Fruit fly (Drosophila melanogaster) Kc167 (cell line): ENCODE measurements around the gene Sox102F.

Experiments used
- Myc ChIP-seq: fragments of >200 bp; optimal IDR thresholded peaks from 2 replicates; lab custom pipeline; 2017; ENCODE audit warnings: missing external identifiers
- Sin3A ChIP-seq: fragments of >200 bp; optimal IDR thresholded peaks from 2 replicates; lab custom pipeline; 2018; ENCODE audit warnings: missing external identifiers
- h ChIP-seq: fragments of >200 bp; optimal IDR thresholded peaks from 3 replicates; lab custom pipeline; 2018; ENCODE audit warnings: missing external identifiers
- insv ChIP-seq: fragments of >200 bp; optimal IDR thresholded peaks from 3 replicates; lab custom pipeline; 2018; ENCODE audit warnings: missing external identifiers
- psq ChIP-seq: fragments of >200 bp; optimal IDR thresholded peaks from 2 replicates; lab custom pipeline; 2017; ENCODE audit warnings: missing external identifiers
- ttk ChIP-seq: sonication (Bioruptor generic); optimal IDR thresholded peaks from 2 replicates; lab custom pipeline; 2017; ENCODE audit warnings: missing external identifiers

Gene Sox102F

dm6 chr4:833790-834451 lies at the start of gene Sox102F:
Gene Sox102F, minus strand, starts transcription at chr4:834393.
- TF ChIP-seq insv (lab: Kevin White, UChicago) (no peak), h (lab: Kevin White, UChicago) (no peak), psq (lab: Kevin White, UChicago) (no peak), Sin3A (lab: Kevin White, UChicago) (no peak), ttk (lab: Kevin White, UChicago) (no peak), Myc (lab: Kevin White, UChicago) (no peak)

- TF ChIP-seq psq (lab: Kevin White, UChicago) (no peak), ttk (lab: Kevin White, UChicago) (no peak), h (lab: Kevin White, UChicago) (no peak), Myc (lab: Kevin White, UChicago) (no peak), insv (lab: Kevin White, UChicago) (no peak), Sin3A (lab: Kevin White, UChicago) (no peak)
Observed at dm6 chr4:879061-879708, 45.0 kb upstream of the Sox102F start.

dm6 chr4:867937-868336 lies 33.7 kb upstream of the Sox102F start:
- TF ChIP-seq Myc (lab: Kevin White, UChicago): no peak
- no peak for TF ChIP-seq h (lab: Kevin White, UChicago)

- TF ChIP-seq Sin3A (lab: Kevin White, UChicago): no peak
- TF ChIP-seq psq (lab: Kevin White, UChicago): no peak
- no peak for TF ChIP-seq h (lab: Kevin White, UChicago)
- no peak for TF ChIP-seq insv (lab: Kevin White, UChicago)
- TF ChIP-seq ttk (lab: Kevin White, UChicago): no peak
- no peak for TF ChIP-seq Myc (lab: Kevin White, UChicago)
Observed at dm6 chr4:866437-867216, 32.4 kb upstream of the Sox102F start, which contains the start of gene Gyf. Gene Gyf, minus strand, starts transcription at chr4:867025.

dm6 chr4:855074-855473 lies 20.9 kb upstream of the Sox102F start:
- TF ChIP-seq ttk (lab: Kevin White, UChicago) (no peak), Myc (lab: Kevin White, UChicago) (no peak), insv (lab: Kevin White, UChicago) (no peak), psq (lab: Kevin White, UChicago) (no peak)

- TF ChIP-seq psq (lab: Kevin White, UChicago): no peak
- TF ChIP-seq insv (lab: Kevin White, UChicago): no peak
Observed at dm6 chr4:853355-853754, 19.2 kb upstream of the Sox102F start.

dm6 chr4:852339-852738 lies 18.1 kb upstream of the Sox102F start:
- no peak for TF ChIP-seq insv (lab: Kevin White, UChicago)
- TF ChIP-seq Sin3A (lab: Kevin White, UChicago): no peak
- TF ChIP-seq ttk (lab: Kevin White, UChicago): no peak
- no peak for TF ChIP-seq Myc (lab: Kevin White, UChicago)
- no peak for TF ChIP-seq psq (lab: Kevin White, UChicago)
- no peak for TF ChIP-seq h (lab: Kevin White, UChicago)

- TF ChIP-seq Myc (lab: Kevin White, UChicago): no peak
- no peak for TF ChIP-seq psq (lab: Kevin White, UChicago)
- TF ChIP-seq h (lab: Kevin White, UChicago): no peak
- no peak for TF ChIP-seq ttk (lab: Kevin White, UChicago)
- no peak for TF ChIP-seq Sin3A (lab: Kevin White, UChicago)
- TF ChIP-seq insv (lab: Kevin White, UChicago): no peak
Observed at dm6 chr4:851131-851530, 16.9 kb upstream of the Sox102F start.

dm6 chr4:846092-846491 lies 11.9 kb upstream of the Sox102F start:
- TF ChIP-seq Myc (lab: Kevin White, UChicago) (no peak), Sin3A (lab: Kevin White, UChicago) (no peak), insv (lab: Kevin White, UChicago) (no peak), psq (lab: Kevin White, UChicago) (no peak), ttk (lab: Kevin White, UChicago) (no peak), h (lab: Kevin White, UChicago) (no peak)

dm6 chr4:844468-844867 lies 10.3 kb upstream of the Sox102F start, which contains the start of gene fd102C:
Gene fd102C, minus strand, starts transcription at chr4:844529.
- TF ChIP-seq h (lab: Kevin White, UChicago) (no peak), Sin3A (lab: Kevin White, UChicago) (no peak), ttk (lab: Kevin White, UChicago) (no peak), Myc (lab: Kevin White, UChicago) (no peak), insv (lab: Kevin White, UChicago) (no peak), psq (lab: Kevin White, UChicago) (no peak)

- TF ChIP-seq psq (lab: Kevin White, UChicago) (no peak), Sin3A (lab: Kevin White, UChicago) (no peak), h (lab: Kevin White, UChicago) (no peak), Myc (lab: Kevin White, UChicago) (no peak)
Observed at dm6 chr4:835535-836138, 1.4 kb upstream of the Sox102F start.
